Fruit fly (Drosophila melanogaster): ENCODE measurements around the gene CG8475.

CG8475 gene

dm6 chr2L:8229628-8230027, 32.9 kb upstream of the CG8475 start (continued):
- TF ChIP-seq CG3163 (GFP tag; optimal IDR thresholded peaks at IDR 0.05) (no peak), Med (GFP tag) (peak; percentile 86), Ets97D (GFP tag; optimal IDR thresholded peaks at IDR 0.05) (no peak), Abd-B (GFP tag; optimal IDR thresholded peaks at IDR 0.05) (peak; percentile 17), CG4404 (GFP tag; IDR thresholded peaks at IDR 0.05) (0 out of 2 replicates have a peak, but pooled peaks have one; percentile 25), CG1602 (GFP tag; optimal IDR thresholded peaks at IDR 0.05) (peak; percentile 31), CG12659 (GFP tag; optimal IDR thresholded peaks at IDR 0.05) (no peak), kay (GFP tag; optimal IDR thresholded peaks at IDR 0.05) (no peak), Doc2 (GFP tag; IDR thresholded peaks at IDR 0.05) (no peak), eve (GFP tag; optimal IDR thresholded peaks at IDR 0.05) (no peak), Ada2b (GFP tag; IDR thresholded peaks at IDR 0.05) (peak; percentile 61; the same call in 1 of the 2 replicates), ATbp (GFP tag; optimal IDR thresholded peaks at IDR 0.05) (no peak), CG4707 (GFP tag; optimal IDR thresholded peaks at IDR 0.05) (no peak), dpn (GFP tag; optimal IDR thresholded peaks at IDR 0.05) (no peak), CG5180 (GFP tag; optimal IDR thresholded peaks at IDR 0.05) (no peak), cad (GFP tag; optimal IDR thresholded peaks at IDR 0.05) (no peak), fd64A (GFP tag; optimal IDR thresholded peaks at IDR 0.05) (no peak), z (GFP tag; IDR thresholded peaks at IDR 0.05) (no peak), ap (GFP tag; IDR thresholded peaks at IDR 0.05) (no peak), Fer1 (GFP tag; optimal IDR thresholded peaks at IDR 0.05) (no peak), CG13775 (GFP tag; optimal IDR thresholded peaks at IDR 0.05) (peak; percentile 10), CG4328 (GFP tag; optimal IDR thresholded peaks at IDR 0.05) (no peak), seq (GFP tag; IDR thresholded peaks at IDR 0.05) (no peak), ind (GFP tag; optimal IDR thresholded peaks at IDR 0.05) (no peak), prd (optimal IDR thresholded peaks at IDR 0.05) (no peak), prd (GFP tag; IDR thresholded peaks at IDR 0.05) (peak; percentile 73), ab (GFP tag; optimal IDR thresholded peaks at IDR 0.05) (no peak), CG5953 (GFP tag; IDR thresholded peaks at IDR 0.05) (no peak), tin (GFP tag; optimal IDR thresholded peaks at IDR 0.05) (no peak), Lim3 (GFP tag; IDR thresholded peaks at IDR 0.05) (no peak), CG42726 (GFP tag; IDR thresholded peaks at IDR 0.05; ENCODE audit: partially characterized antibody) (no peak), crol (GFP tag; IDR thresholded peaks at IDR 0.05) (no peak), gem (tag; optimal IDR thresholded peaks at IDR 0.05) (peak; percentile 56), otp (GFP tag; IDR thresholded peaks at IDR 0.05) (peak; percentile 48; the same call in 2 of the 3 replicates), CG12104 (GFP tag; optimal IDR thresholded peaks at IDR 0.05) (no peak), CG3065 (GFP tag; optimal IDR thresholded peaks at IDR 0.05) (no peak), CG34422 (GFP tag; IDR thresholded peaks at IDR 0.05) (no peak), CG3726 (GFP tag; IDR thresholded peaks at IDR 0.05) (0 out of 3 replicates have a peak, but pooled peaks have one; percentile 54), sob (GFP tag; IDR thresholded peaks at IDR 0.05) (peak; percentile 28; the same call in 1 of the 2 replicates), CG6689 (GFP tag; IDR thresholded peaks at IDR 0.05) (peak; percentile 52; the same call in 1 of the 2 replicates), CG13287 (GFP tag; IDR thresholded peaks at IDR 0.05; ENCODE audit: partially characterized antibody) (no peak), CG11560 (tag; IDR thresholded peaks at IDR 0.05) (no peak), ash1 (GFP tag; optimal IDR thresholded peaks at IDR 0.05) (no peak), CG31441 (GFP tag; IDR thresholded peaks at IDR 0.05) (no peak), tna (GFP tag; IDR thresholded peaks at IDR 0.05; ENCODE audit: partially characterized antibody) (no peak), cwo (GFP tag; optimal IDR thresholded peaks at IDR 0.05) (no peak), D (optimal IDR thresholded peaks at IDR 0.05) (no peak), D (GFP tag; optimal IDR thresholded peaks at IDR 0.05) (no peak), gro (GFP tag; optimal IDR thresholded peaks at IDR 0.05) (no peak), gsb-n (tag; optimal IDR thresholded peaks at IDR 0.05) (no peak), hb (GFP tag; IDR thresholded peaks at IDR 0.05; ENCODE audit: partially characterized antibody) (no peak), Hey (tag; optimal IDR thresholded peaks at IDR 0.05) (no peak)
